Worm (Caenorhabditis elegans): ENCODE data around the gene clec-40.

The clec-40 gene

ce11 chrV:16871387-16871786, 30.5 kb upstream of the clec-40 start, which contains the start of gene thn-4:
TSS of gene thn-4 (minus strand) at chrV:16871487.
- no peak for TF ChIP-seq nhr-12 (tag; optimal IDR thresholded peaks at IDR 0.05)
- TF ChIP-seq F13H6.1 (tag; optimal IDR thresholded peaks at IDR 0.05) = no peak
- TF ChIP-seq snpc-4 (tag; optimal IDR thresholded peaks at IDR 0.05) = no peak
- no peak for TF ChIP-seq elt-3 (tag; optimal IDR thresholded peaks at IDR 0.05)
- no peak for TF ChIP-seq dmd-4 (tag; optimal IDR thresholded peaks at IDR 0.05)
- no peak for TF ChIP-seq aly-2 (tag; optimal IDR thresholded peaks at IDR 0.05)
- TF ChIP-seq ztf-11 (tag; optimal IDR thresholded peaks at IDR 0.05) = no peak
- TF ChIP-seq ztf-4 (tag; optimal IDR thresholded peaks at IDR 0.05) = no peak
- TF ChIP-seq unc-62 (GFP tag; optimal IDR thresholded peaks at IDR 0.05) = no peak
- TF ChIP-seq lin-11 (tag; optimal IDR thresholded peaks at IDR 0.05) = no peak
- no peak for TF ChIP-seq mdl-1 (tag; optimal IDR thresholded peaks at IDR 0.05)
- TF ChIP-seq sma-3 (GFP tag; optimal IDR thresholded peaks at IDR 0.05) = no peak
- TF ChIP-seq mbf-1 (tag; optimal IDR thresholded peaks at IDR 0.05) = no peak
- no peak for TF ChIP-seq ztf-1 (GFP tag; conservative IDR thresholded peaks at IDR 0.05)
- TF ChIP-seq gmeb-1 (tag; optimal IDR thresholded peaks at IDR 0.05) = no peak
- TF ChIP-seq sem-4 (tag; optimal IDR thresholded peaks at IDR 0.05) = no peak
- TF ChIP-seq nhr-6 (tag; optimal IDR thresholded peaks at IDR 0.05) = no peak
- TF ChIP-seq ceh-82 (tag; optimal IDR thresholded peaks at IDR 0.05) = no peak
- TF ChIP-seq ZK546.5 (tag; optimal IDR thresholded peaks at IDR 0.05) = no peak
- TF ChIP-seq unc-39 (tag; optimal IDR thresholded peaks at IDR 0.05) = no peak

DNA sequence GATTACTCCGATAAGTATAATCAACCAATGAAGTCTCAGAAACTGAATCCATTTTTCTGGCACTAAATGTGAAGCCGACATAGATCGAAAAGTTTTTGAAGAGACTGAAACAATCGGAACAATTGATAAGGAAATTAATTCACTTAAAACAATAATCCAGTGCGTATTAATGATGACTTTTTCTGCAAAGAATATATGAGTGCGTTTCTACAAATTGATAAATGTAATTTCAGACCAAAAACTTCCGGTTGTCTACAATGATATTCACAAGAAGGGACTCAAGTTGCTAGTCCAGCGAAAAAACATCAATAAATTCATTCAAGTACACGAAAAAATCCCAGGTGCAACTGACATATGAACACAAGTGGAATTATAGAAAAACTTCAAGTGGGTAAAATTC, 28.9 kb upstream of the clec-40 start, which contains the start of gene clec-33:
TSS of gene clec-33 (minus strand) at position 101 of the 400 bp plus-strand sequence.
- TF ChIP-seq nhr-23 (tag; optimal IDR thresholded peaks at IDR 0.05) (no peak), nhr-21 (tag; optimal IDR thresholded peaks at IDR 0.05) (no peak), C34F6.9 (tag; optimal IDR thresholded peaks at IDR 0.05) (no peak), mdl-1 (tag; optimal IDR thresholded peaks at IDR 0.05) (no peak), sma-3 (GFP tag; optimal IDR thresholded peaks at IDR 0.05) (no peak), Y55F3AM.14 (GFP tag; optimal IDR thresholded peaks at IDR 0.05) (no peak), snpc-4 (tag; optimal IDR thresholded peaks at IDR 0.05) (no peak), unc-39 (tag; optimal IDR thresholded peaks at IDR 0.05) (no peak), crh-2 (tag; optimal IDR thresholded peaks at IDR 0.05) (no peak), fos-1 (tag; optimal IDR thresholded peaks at IDR 0.05) (no peak), ama-1 (optimal IDR thresholded peaks at IDR 0.05) (no peak), lin-11 (tag; optimal IDR thresholded peaks at IDR 0.05) (no peak), alr-1 (tag; optimal IDR thresholded peaks at IDR 0.05) (no peak)

DNA sequence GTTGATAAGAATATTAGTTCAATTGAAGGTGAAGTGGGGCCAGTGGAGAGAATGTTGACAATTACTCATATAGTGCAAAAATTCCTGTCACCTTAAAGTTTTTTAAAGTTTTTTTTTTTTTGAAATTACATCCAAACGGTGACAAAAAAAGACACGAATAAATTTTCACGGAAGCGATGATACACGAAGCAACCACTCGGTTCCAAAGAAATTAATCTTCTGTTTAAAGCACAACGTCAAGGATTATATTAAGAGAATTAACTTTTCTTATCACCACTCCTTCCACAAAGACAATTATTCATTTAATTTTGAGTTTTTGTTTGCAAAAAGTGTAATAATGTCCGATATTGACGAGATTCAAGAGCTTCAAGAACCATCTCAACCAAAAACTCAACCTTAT, 24.5 kb upstream of the clec-40 start, which contains the start of gene clec-28:
TSS of gene clec-28 (plus strand) at position 301 of the 400 bp plus-strand sequence.
- TF ChIP-seq nhr-237 (tag; optimal IDR thresholded peaks at IDR 0.05) = no peak
- TF ChIP-seq unc-62 (GFP tag; optimal IDR thresholded peaks at IDR 0.05) = no peak

DNA sequence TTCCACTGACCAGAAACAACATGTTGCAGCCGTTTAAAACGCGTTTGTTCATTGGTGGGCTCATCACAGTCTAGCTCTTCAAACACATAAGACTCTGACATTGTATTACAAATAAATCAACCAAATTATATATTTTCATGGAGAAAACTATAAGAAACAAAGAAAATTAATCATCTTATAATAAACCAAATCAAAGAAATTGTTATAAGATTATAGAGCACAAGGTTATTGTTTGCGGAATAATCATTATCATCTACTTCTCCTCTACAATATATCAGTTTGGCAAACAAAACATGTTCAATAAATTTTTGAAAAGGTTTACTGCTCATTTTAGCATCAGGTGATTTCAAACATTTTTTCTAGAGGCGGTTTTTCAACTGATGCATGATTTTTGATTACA, 20.9 kb upstream of the clec-40 start, which contains the start of the genes clec-32 and clec-24:
TSS of gene clec-32 (minus strand) at position 101 of the 400 bp plus-strand sequence.
TSS of gene clec-24 (plus strand) at position 294 of the 400 bp plus-strand sequence.
- no peak for TF ChIP-seq elt-1 (tag; optimal IDR thresholded peaks at IDR 0.05)
- TF ChIP-seq F13H6.1 (tag; optimal IDR thresholded peaks at IDR 0.05) = no peak
- TF ChIP-seq C34F6.9 (tag; optimal IDR thresholded peaks at IDR 0.05) = no peak
- no peak for TF ChIP-seq aly-2 (tag; optimal IDR thresholded peaks at IDR 0.05)
- no peak for TF ChIP-seq gmeb-1 (tag; optimal IDR thresholded peaks at IDR 0.05)
- TF ChIP-seq lin-13 (GFP tag; optimal IDR thresholded peaks at IDR 0.05) = no peak
- no peak for TF ChIP-seq nhr-77 (tag; optimal IDR thresholded peaks at IDR 0.05)
- TF ChIP-seq sem-4 (tag; optimal IDR thresholded peaks at IDR 0.05) = no peak
- TF ChIP-seq nhr-11 (tag; optimal IDR thresholded peaks at IDR 0.05) = no peak
- no peak for TF ChIP-seq nhr-10 (tag; optimal IDR thresholded peaks at IDR 0.05)
- TF ChIP-seq elt-3 (tag; optimal IDR thresholded peaks at IDR 0.05) = no peak
- no peak for TF ChIP-seq R02D3.7 (tag; optimal IDR thresholded peaks at IDR 0.05)
- TF ChIP-seq ZK546.5 (tag; optimal IDR thresholded peaks at IDR 0.05) = no peak
- TF ChIP-seq ceh-16 (tag; optimal IDR thresholded peaks at IDR 0.05) = no peak
- no peak for TF ChIP-seq nhr-23 (tag; optimal IDR thresholded peaks at IDR 0.05)
- TF ChIP-seq snpc-4 (tag; optimal IDR thresholded peaks at IDR 0.05) = no peak
- TF ChIP-seq nhr-129 (tag; optimal IDR thresholded peaks at IDR 0.05) = no peak
